Fruit fly (Drosophila melanogaster) whole organism, embryonic: ENCODE results near the gene CG11695.

Experiments
- Atf3 ChIP-seq: fragments of 200-800 bp; sonication (Bioruptor generic); optimal IDR thresholded peaks from 3 replicates; lab custom pipeline; 2016; ENCODE audit warnings: missing biosample characterization, missing genetic modification characterization
- Bdp1 ChIP-seq: fragments of 200-800 bp; sonication (Bioruptor generic); optimal IDR thresholded peaks from 3 replicates; lab custom pipeline; 2016; ENCODE audit warnings: missing biosample characterization, missing genetic modification characterization
- Bteb2 ChIP-seq: fragments of 200-800 bp; sonication (Bioruptor generic); optimal IDR thresholded peaks from 2 replicates; lab custom pipeline; 2016; ENCODE audit warnings: missing biosample characterization, missing genetic modification characterization
- CG10209 ChIP-seq: fragments of 200-800 bp; sonication (Bioruptor generic); optimal IDR thresholded peaks from 3 replicates; lab custom pipeline; 2017; ENCODE audit warnings: missing biosample characterization, mild to moderate bottlenecking, missing genetic modification characterization, missing genetic modification reagents
- CG10462 ChIP-seq: fragments of 200-800 bp; sonication (Bioruptor generic); optimal IDR thresholded peaks from 2 replicates; lab custom pipeline; 2016; ENCODE audit warnings: missing biosample characterization, missing genetic modification characterization
- CG10979 ChIP-seq: fragments of 200-800 bp; sonication (Bioruptor generic); optimal IDR thresholded peaks from 2 replicates; lab custom pipeline; 2018; ENCODE audit warnings: missing biosample characterization, mild to moderate bottlenecking, missing genetic modification characterization, moderate library complexity
- CG12219 ChIP-seq: fragments of 200-800 bp; sonication (Bioruptor generic); optimal IDR thresholded peaks from 3 replicates; lab custom pipeline; 2018; ENCODE audit warnings: missing biosample characterization, mild to moderate bottlenecking, missing genetic modification characterization
- CG12391 ChIP-seq: fragments of 200-800 bp; sonication (Bioruptor generic); optimal IDR thresholded peaks from 3 replicates; lab custom pipeline; 2018; ENCODE audit warnings: missing biosample characterization, mild to moderate bottlenecking, missing genetic modification characterization, moderate library complexity
- CG14710 ChIP-seq: fragments of 200-800 bp; sonication (Bioruptor generic); optimal IDR thresholded peaks from 3 replicates; lab custom pipeline; 2019; ENCODE audit warnings: missing biosample characterization, mild to moderate bottlenecking, missing genetic modification characterization, moderate library complexity
- CG15601 ChIP-seq: fragments of 200-800 bp; sonication (Bioruptor generic); optimal IDR thresholded peaks from 3 replicates; lab custom pipeline; 2019; ENCODE audit warnings: missing biosample characterization, mild to moderate bottlenecking, missing genetic modification characterization, moderate library complexity
- CG17612 ChIP-seq: fragments of 200-800 bp; sonication (Bioruptor generic); IDR thresholded peaks from 2 replicates; pipeline ENCODE4 v1.3.6; 2022; ENCODE audit warnings: missing biosample characterization, missing genetic modification characterization
- CG1792 ChIP-seq: fragments of 200-800 bp; sonication (Bioruptor generic); optimal IDR thresholded peaks from 2 replicates; lab custom pipeline; 2016; ENCODE audit warnings: missing biosample characterization, missing genetic modification characterization
- CG2120 ChIP-seq: fragments of 200-800 bp; sonication (Bioruptor generic); optimal IDR thresholded peaks from 3 replicates; lab custom pipeline; 2016; ENCODE audit warnings: missing biosample characterization, missing genetic modification characterization
- CG2202 ChIP-seq: fragments of 200-800 bp; sonication (Bioruptor generic); optimal IDR thresholded peaks from 2 replicates; lab custom pipeline; 2018; ENCODE audit warnings: missing biosample characterization, mild to moderate bottlenecking, missing genetic modification characterization
- CG31224 ChIP-seq: fragments of 200-800 bp; sonication (Bioruptor generic); IDR thresholded peaks from 2 replicates; pipeline ENCODE4 v1.3.6; 2022; ENCODE audit warnings: missing biosample characterization, missing genetic modification characterization
- CG33213 ChIP-seq: fragments of 200-800 bp; sonication (Bioruptor generic); optimal IDR thresholded peaks from 3 replicates; lab custom pipeline; 2016; ENCODE audit warnings: missing biosample characterization, missing genetic modification characterization
- CG4404 ChIP-seq: fragments of 200-800 bp; sonication (Bioruptor generic); IDR thresholded peaks from 2 replicates; pipeline ENCODE4 v1.3.6; 2022; ENCODE audit warnings: missing biosample characterization, missing genetic modification characterization
- CG6791 ChIP-seq: fragments of 200-800 bp; sonication (Bioruptor generic); IDR thresholded peaks from 3 replicates; pipeline ENCODE4 v1.3.6; 2022; ENCODE audit warnings: missing biosample characterization, missing genetic modification characterization; ENCODE audit not compliant: partially characterized antibody
- CG6813 ChIP-seq: fragments of 200-800 bp; sonication (Bioruptor generic); optimal IDR thresholded peaks from 2 replicates; lab custom pipeline; 2017; ENCODE audit warnings: missing biosample characterization, missing genetic modification characterization, mild to moderate bottlenecking, moderate library complexity, missing genetic modification reagents
- CG7839 ChIP-seq: fragments of 200-800 bp; sonication (Bioruptor generic); optimal IDR thresholded peaks from 3 replicates; lab custom pipeline; 2018; ENCODE audit warnings: missing biosample characterization, mild to moderate bottlenecking, missing genetic modification characterization, moderate library complexity
- CG8089 ChIP-seq: fragments of 200-800 bp; sonication (Bioruptor generic); optimal IDR thresholded peaks from 3 replicates; lab custom pipeline; 2016; ENCODE audit warnings: missing biosample characterization, missing genetic modification characterization
- CG8924 ChIP-seq: fragments of 200-800 bp; optimal IDR thresholded peaks from 3 replicates; lab custom pipeline; 2019; ENCODE audit warnings: missing biosample characterization, mild to moderate bottlenecking, missing genetic modification characterization, moderate library complexity
- Chrac-16 ChIP-seq: fragments of 200-800 bp; sonication (Bioruptor generic); optimal IDR thresholded peaks from 3 replicates; lab custom pipeline; 2016; ENCODE audit warnings: missing biosample characterization, missing genetic modification characterization
- CrebB ChIP-seq: fragments of 200-800 bp; sonication (Bioruptor generic); optimal IDR thresholded peaks from 3 replicates; lab custom pipeline; 2018; ENCODE audit warnings: missing biosample characterization, mild to moderate bottlenecking, missing genetic modification characterization
- D ChIP-seq, 2 experiments: fragments of 200-800 bp in 1 of 2; fragments of >200 bp in 1 of 2; sonication (Bioruptor generic) in 1 of 2; optimal IDR thresholded peaks; 2 replicates in 1 of 2; 3 replicates in 1 of 2; lab custom pipeline; 2017; ENCODE audit warnings: mild to moderate bottlenecking in 1 of 2, missing biosample characterization in 1 of 2, missing genetic modification characterization in 1 of 2, missing genetic modification reagents in 1 of 2
- D19A ChIP-seq: fragments of 200-800 bp; optimal IDR thresholded peaks from 3 replicates; lab custom pipeline; 2019; ENCODE audit warnings: missing biosample characterization, mild to moderate bottlenecking, missing genetic modification characterization, moderate library complexity
- HLH4C ChIP-seq: fragments of 200-800 bp; sonication (Bioruptor generic); IDR thresholded peaks from 3 replicates; pipeline ENCODE4 v1.3.6; 2022; ENCODE audit warnings: missing biosample characterization, missing genetic modification characterization; ENCODE audit not compliant: partially characterized antibody
- Hey ChIP-seq: fragments of 200-800 bp; sonication (Bioruptor generic); optimal IDR thresholded peaks from 3 replicates; lab custom pipeline; 2018; ENCODE audit warnings: missing biosample characterization, mild to moderate bottlenecking, missing genetic modification characterization
- Hr78 ChIP-seq, 2 experiments: fragments of 200-800 bp in 1 of 2; fragments of >200 bp in 1 of 2; sonication (Bioruptor generic) in 1 of 2; optimal IDR thresholded peaks; 2 replicates each; lab custom pipeline; 2017 to 2019; ENCODE audit warnings: missing biosample characterization in 2 of 2, missing genetic modification characterization in 2 of 2, mild to moderate bottlenecking in 1 of 2, moderate library complexity in 1 of 2
- Myb ChIP-seq: fragments of 200-800 bp; sonication (Bioruptor generic); optimal IDR thresholded peaks from 2 replicates; lab custom pipeline; 2016; ENCODE audit warnings: missing biosample characterization, missing genetic modification characterization
- PHDP ChIP-seq: fragments of 200-800 bp; sonication (Bioruptor generic); optimal IDR thresholded peaks from 3 replicates; lab custom pipeline; 2018; ENCODE audit warnings: missing biosample characterization, mild to moderate bottlenecking, missing genetic modification characterization, moderate library complexity
- Ssrp ChIP-seq: fragments of 200-800 bp; sonication (Bioruptor generic); optimal IDR thresholded peaks from 2 replicates; lab custom pipeline; 2018; ENCODE audit warnings: missing biosample characterization, mild to moderate bottlenecking, missing genetic modification characterization, moderate library complexity
- ara ChIP-seq: fragments of 200-800 bp; sonication (Bioruptor generic); IDR thresholded peaks from 2 replicates; pipeline ENCODE4 v1.3.6; 2022; ENCODE audit warnings: missing biosample characterization, missing genetic modification characterization
- az2 ChIP-seq: fragments of 200-800 bp; sonication (Bioruptor generic); optimal IDR thresholded peaks from 3 replicates; lab custom pipeline; 2016; ENCODE audit warnings: missing biosample characterization, missing genetic modification characterization
- bab2 ChIP-seq: fragments of 200-800 bp; sonication (Bioruptor generic); optimal IDR thresholded peaks from 2 replicates; lab custom pipeline; 2016; ENCODE audit warnings: missing biosample characterization, missing genetic modification characterization
- bsh ChIP-seq, 2 experiments: fragments of 200-800 bp; sonication (Bioruptor generic); optimal IDR thresholded peaks; 2 replicates each; lab custom pipeline; 2017 to 2018; ENCODE audit warnings: mild to moderate bottlenecking in 2 of 2, missing biosample characterization in 2 of 2, missing genetic modification characterization in 2 of 2, moderate library complexity in 1 of 2
- croc ChIP-seq: fragments of 200-800 bp; sonication (Bioruptor generic); conservative IDR thresholded peaks from 3 replicates; pipeline ENCODE4 v1.3.6; 2022; ENCODE audit warnings: missing biosample characterization, missing genetic modification characterization
- en ChIP-seq: fragments of 200-800 bp; sonication (Bioruptor generic); optimal IDR thresholded peaks from 2 replicates; lab custom pipeline; 2016; ENCODE audit warnings: missing biosample characterization, missing genetic modification characterization
- eyg ChIP-seq: fragments of 200-800 bp; sonication (Bioruptor generic); optimal IDR thresholded peaks from 3 replicates; lab custom pipeline; 2016; ENCODE audit warnings: missing biosample characterization, missing genetic modification characterization
- fd64A ChIP-seq: fragments of 200-800 bp; sonication (Bioruptor generic); optimal IDR thresholded peaks from 3 replicates; lab custom pipeline; 2018; ENCODE audit warnings: missing biosample characterization, mild to moderate bottlenecking, missing genetic modification characterization
- fd96Cb ChIP-seq: fragments of 200-800 bp; sonication (Bioruptor generic); optimal IDR thresholded peaks from 2 replicates; lab custom pipeline; 2018; ENCODE audit warnings: missing biosample characterization, mild to moderate bottlenecking, missing genetic modification characterization, moderate library complexity
- gt ChIP-seq: fragments of 200-800 bp; sonication (Bioruptor generic); IDR thresholded peaks from 2 replicates; pipeline ENCODE4 v1.3.6; 2022; ENCODE audit warnings: missing biosample characterization, missing genetic modification characterization
- jumu ChIP-seq: fragments of 200-800 bp; sonication (Bioruptor generic); optimal IDR thresholded peaks from 3 replicates; lab custom pipeline; 2016; ENCODE audit warnings: missing biosample characterization, missing genetic modification characterization
- mirr ChIP-seq: fragments of 200-800 bp; sonication (Bioruptor generic); optimal IDR thresholded peaks from 3 replicates; lab custom pipeline; 2018; ENCODE audit warnings: missing biosample characterization, mild to moderate bottlenecking, missing genetic modification characterization
- odd ChIP-seq: fragments of 200-800 bp; sonication (Bioruptor generic); optimal IDR thresholded peaks from 2 replicates; lab custom pipeline; 2017; ENCODE audit warnings: missing biosample characterization, mild to moderate bottlenecking, missing genetic modification characterization
- org-1 ChIP-seq: fragments of 200-800 bp; sonication (Bioruptor generic); optimal IDR thresholded peaks from 2 replicates; lab custom pipeline; 2017; ENCODE audit warnings: missing biosample characterization, missing genetic modification characterization
- phol ChIP-seq: fragments of 200-800 bp; sonication (Bioruptor generic); optimal IDR thresholded peaks from 3 replicates; lab custom pipeline; 2018; ENCODE audit warnings: missing biosample characterization, mild to moderate bottlenecking, missing genetic modification characterization, moderate library complexity
- pum ChIP-seq: fragments of 200-800 bp; sonication (Bioruptor generic); optimal IDR thresholded peaks from 2 replicates; lab custom pipeline; 2016; ENCODE audit warnings: missing biosample characterization, missing genetic modification characterization
- stc ChIP-seq: fragments of 200-800 bp; sonication (Bioruptor generic); IDR thresholded peaks from 2 replicates; pipeline ENCODE4 v1.3.6; 2022; ENCODE audit warnings: missing biosample characterization, missing genetic modification characterization
- twi ChIP-seq: fragments of 200-800 bp; optimal IDR thresholded peaks from 2 replicates; lab custom pipeline; 2019; ENCODE audit warnings: missing biosample characterization, mild to moderate bottlenecking, missing genetic modification characterization, moderate library complexity

CG11695 gene

DNA sequence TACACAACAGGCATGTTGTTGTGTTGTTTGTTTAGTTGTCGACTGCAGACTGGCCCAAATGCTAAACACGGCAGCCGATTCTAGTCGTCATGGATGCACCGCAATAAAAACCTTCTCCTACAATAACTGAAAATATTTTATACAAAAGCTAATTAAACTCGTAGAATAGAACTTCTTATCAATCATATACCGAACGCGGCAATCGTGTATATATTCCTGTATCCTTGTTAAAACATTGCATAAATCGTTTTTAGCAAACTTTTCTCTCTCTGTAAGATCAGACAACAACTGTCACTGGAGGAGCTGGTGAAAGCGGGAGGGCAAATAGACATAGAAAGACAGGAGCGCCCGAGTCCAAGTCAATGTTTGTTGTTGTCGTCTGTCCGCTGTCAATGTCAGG, 28.0 kb upstream of the CG11695 start (continued):
- TF ChIP-seq CG10209 (GFP tag; lab: Kevin White, UChicago): peak; percentile 31
- peak; percentile 70 for TF ChIP-seq CG10979
- no peak for TF ChIP-seq CrebB (tag; lab: Kevin White, UChicago)
- no peak for TF ChIP-seq HLH4C
- peak; percentile 57 to 69 for TF ChIP-seq bsh (GFP tag; optimal IDR thresholded peaks at IDR 0.05; lab: Kevin White, UChicago)
- peak; percentile 59 for TF ChIP-seq CG7839 (tag; lab: Kevin White, UChicago)
- peak; percentile 36; the same call in 1 of the 2 replicates for TF ChIP-seq ara (GFP tag; lab: Robert Waterston, UW)
- TF ChIP-seq CG8924 (tag; lab: Kevin White, UChicago): peak; percentile 41
- peak; percentile 54 for TF ChIP-seq az2
- no peak for TF ChIP-seq twi (tag; lab: Kevin White, UChicago)
- 0 out of 2 replicates have a peak, but pooled peaks have one; percentile 15 for TF ChIP-seq stc (GFP tag; lab: Robert Waterston, UW)
- peak; percentile 58 for TF ChIP-seq phol (tag; lab: Kevin White, UChicago)
- TF ChIP-seq CG2120 (GFP tag; lab: Kevin White, UChicago): peak; percentile 16
- peak; percentile 14 for TF ChIP-seq CG6813
- no peak for TF ChIP-seq eyg (GFP tag; lab: Kevin White, UChicago)
- peak; percentile 57 for TF ChIP-seq jumu (GFP tag; lab: Kevin White, UChicago)
- TF ChIP-seq D (optimal IDR thresholded peaks at IDR 0.05; lab: Kevin White, UChicago): no peak
- TF ChIP-seq D (GFP tag; optimal IDR thresholded peaks at IDR 0.05; lab: Kevin White, UChicago): peak; percentile 54
- TF ChIP-seq CG17612 (GFP tag; lab: Robert Waterston, UW): no peak
- TF ChIP-seq Chrac-16 (GFP tag; lab: Kevin White, UChicago): peak; percentile 52
- TF ChIP-seq odd (GFP tag; lab: Kevin White, UChicago): peak; percentile 4
- peak; percentile 64 for TF ChIP-seq CG14710
- no peak for TF ChIP-seq CG10462
- TF ChIP-seq Ssrp (tag; lab: Kevin White, UChicago): peak; percentile 47
- 0 out of 3 replicates have a peak, but pooled peaks have one; percentile 18 for TF ChIP-seq croc (GFP tag; lab: Robert Waterston, UW)
- TF ChIP-seq CG15601 (tag; lab: Kevin White, UChicago): peak; percentile 56
- TF ChIP-seq CG6791 (GFP tag; lab: Robert Waterston, UW): no peak
- no peak for TF ChIP-seq Hey (tag; lab: Kevin White, UChicago)
- peak; percentile 29 for TF ChIP-seq CG12219 (GFP tag; lab: Kevin White, UChicago)
- TF ChIP-seq CG4404: no peak
- peak; percentile 7 for TF ChIP-seq Myb (GFP tag; lab: Kevin White, UChicago)
- TF ChIP-seq CG12391 (tag; lab: Kevin White, UChicago): peak; percentile 47
- peak; percentile 13 for TF ChIP-seq PHDP (tag; lab: Kevin White, UChicago)
- TF ChIP-seq fd64A (GFP tag; lab: Kevin White, UChicago): no peak
- peak; percentile 1 for TF ChIP-seq org-1 (GFP tag; lab: Kevin White, UChicago)
- peak; percentile 33 for TF ChIP-seq D19A (tag; lab: Kevin White, UChicago)
- TF ChIP-seq CG1792 (GFP tag; lab: Kevin White, UChicago): no peak
- peak; percentile 36 for TF ChIP-seq pum (GFP tag; lab: Kevin White, UChicago)
- TF ChIP-seq Bdp1 (GFP tag; lab: Kevin White, UChicago): peak; percentile 24
- TF ChIP-seq bab2 (GFP tag; lab: Kevin White, UChicago): peak; percentile 22
- TF ChIP-seq CG33213 (GFP tag; lab: Kevin White, UChicago): no peak
- TF ChIP-seq CG8089 (GFP tag; lab: Kevin White, UChicago): peak; percentile 52
- peak; percentile 46 for TF ChIP-seq fd96Cb
- no peak for TF ChIP-seq en (GFP tag; lab: Kevin White, UChicago)
- TF ChIP-seq CG2202 (tag; lab: Kevin White, UChicago): peak; percentile 35
- TF ChIP-seq Hr78 (GFP tag; optimal IDR thresholded peaks at IDR 0.05; lab: Kevin White, UChicago): no peak
- TF ChIP-seq Bteb2 (GFP tag; lab: Kevin White, UChicago): no peak
- TF ChIP-seq gt (GFP tag; lab: Robert Waterston, UW): no peak
- no peak for TF ChIP-seq Atf3
- no peak for TF ChIP-seq mirr
- TF ChIP-seq CG31224 (GFP tag; lab: Robert Waterston, UW): no peak
